Fruit fly (Drosophila melanogaster): ENCODE results near the gene uif.

Gene uif

DNA sequence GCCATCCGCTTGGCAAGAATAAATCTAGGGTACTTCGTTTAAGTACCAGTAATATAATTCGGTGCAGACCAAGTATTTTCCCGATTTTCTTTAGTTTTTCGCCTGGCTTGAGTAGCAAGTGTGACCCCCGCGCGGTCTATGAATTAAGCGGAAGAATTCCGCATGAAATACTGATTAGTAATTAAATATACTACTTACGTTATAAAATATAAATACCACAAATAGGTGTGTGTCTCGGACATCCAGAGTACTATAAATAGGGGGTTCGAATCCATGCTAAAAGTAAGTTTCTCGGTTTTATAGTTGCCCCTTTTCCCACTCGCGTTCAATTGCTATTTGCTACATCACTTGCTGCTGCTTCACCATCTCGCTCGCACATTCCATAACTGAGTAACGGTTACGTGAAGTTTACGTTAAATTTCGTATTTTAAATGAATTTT, 38.5 kb downstream of the uif start, which contains the start of gene snRNP-U1-70K:
Gene snRNP-U1-70K, minus strand, starts transcription at position 141 of the 440 bp plus-strand sequence.
- TF ChIP-seq noc (tag; optimal IDR thresholded peaks at IDR 0.05): no peak

DNA sequence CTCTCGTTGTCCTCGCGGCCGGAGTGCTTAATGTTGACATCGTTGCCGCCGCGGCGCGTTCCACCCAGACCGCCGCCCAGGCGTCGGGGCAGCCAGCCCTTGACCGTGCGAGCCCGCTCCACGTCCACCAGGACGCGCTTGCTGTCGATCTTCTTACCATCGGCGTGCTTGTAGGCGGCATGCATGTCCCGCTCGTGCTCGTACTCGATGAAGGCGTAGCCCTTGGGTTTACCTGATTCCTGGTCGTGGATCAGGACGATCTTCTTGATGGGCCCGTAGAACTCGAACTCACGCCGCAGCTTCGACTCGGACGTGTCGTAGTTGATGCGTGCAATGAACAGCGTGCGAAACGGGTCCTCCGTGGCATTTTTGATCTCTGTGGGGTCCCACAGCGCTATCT, 39.3 kb downstream of the uif start:
- TF ChIP-seq noc (tag; optimal IDR thresholded peaks at IDR 0.05): no peak

DNA sequence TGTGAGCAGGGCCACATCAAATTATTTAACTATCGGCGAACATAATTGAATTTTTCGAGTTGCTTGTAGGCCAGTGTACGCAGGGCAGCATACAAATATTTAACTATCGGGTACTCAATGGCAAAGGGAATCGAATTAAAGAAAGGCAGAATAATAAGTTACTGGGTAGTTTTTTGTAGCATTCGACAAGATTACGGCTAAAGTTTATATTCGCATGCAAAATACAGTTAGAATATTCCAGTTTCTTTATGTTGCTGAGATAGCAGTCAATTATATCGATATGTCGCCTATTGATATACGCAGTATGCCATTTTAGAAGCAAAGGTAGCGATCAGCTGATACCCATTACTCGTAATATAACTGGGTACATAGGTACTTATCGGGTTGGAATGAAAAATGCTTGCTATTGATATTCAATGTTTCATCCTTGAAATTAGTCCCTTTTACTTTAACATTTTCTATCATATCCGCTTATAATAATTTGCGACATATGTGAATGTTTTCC, 42.1 kb downstream of the uif start:
- no peak for TF ChIP-seq noc (tag; optimal IDR thresholded peaks at IDR 0.05)

DNA sequence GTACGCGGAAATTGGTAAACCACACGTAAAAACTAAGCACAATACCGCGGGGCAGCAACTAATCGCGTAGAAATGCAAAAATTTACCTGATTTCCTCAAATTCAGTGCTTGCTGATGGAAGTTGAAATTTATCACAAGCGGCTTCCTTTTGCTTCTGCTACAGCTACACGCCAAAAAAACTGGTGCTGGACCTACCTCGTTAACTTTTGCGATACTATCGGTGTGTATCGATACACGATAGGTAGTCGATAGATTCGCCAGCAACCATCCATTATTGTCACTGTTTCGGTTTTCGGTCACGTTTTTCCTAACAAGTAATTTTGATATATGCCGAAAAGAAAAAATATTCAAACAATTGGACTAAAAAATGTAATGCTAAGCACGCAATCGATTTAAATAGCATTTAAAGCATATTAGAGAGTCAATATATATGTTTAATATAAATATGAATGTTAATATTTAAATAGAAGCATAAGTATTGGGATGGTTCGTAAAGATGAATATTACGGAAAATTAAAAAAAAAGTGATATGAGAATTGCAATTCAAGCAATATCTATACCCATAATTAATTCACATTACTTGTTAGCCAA, 42.6 kb downstream of the uif start, which contains the start of gene Sumo:
Gene Sumo, minus strand, starts transcription at position 223 of the 591 bp plus-strand sequence.
- no peak for TF ChIP-seq noc (tag; optimal IDR thresholded peaks at IDR 0.05)

DNA sequence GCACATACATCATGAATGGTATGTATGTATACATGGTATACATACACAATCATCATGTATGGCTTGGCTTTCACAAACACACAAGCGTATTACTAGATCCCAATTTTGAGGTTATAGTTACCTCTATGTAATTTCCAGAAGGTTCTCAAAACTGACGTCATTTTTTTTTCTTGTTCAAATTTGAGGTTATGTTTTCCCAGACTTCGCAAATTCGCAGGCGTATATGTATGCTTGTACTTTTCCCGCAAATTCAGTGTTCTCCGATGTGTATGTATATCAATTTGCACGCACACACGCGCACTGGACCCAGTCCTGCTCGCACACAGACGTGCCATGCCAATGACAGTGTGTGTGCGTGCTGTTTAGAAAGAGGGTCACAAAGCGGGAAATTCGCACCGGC, 43.9 kb downstream of the uif start:
- TF ChIP-seq noc (tag; optimal IDR thresholded peaks at IDR 0.05): no peak

DNA sequence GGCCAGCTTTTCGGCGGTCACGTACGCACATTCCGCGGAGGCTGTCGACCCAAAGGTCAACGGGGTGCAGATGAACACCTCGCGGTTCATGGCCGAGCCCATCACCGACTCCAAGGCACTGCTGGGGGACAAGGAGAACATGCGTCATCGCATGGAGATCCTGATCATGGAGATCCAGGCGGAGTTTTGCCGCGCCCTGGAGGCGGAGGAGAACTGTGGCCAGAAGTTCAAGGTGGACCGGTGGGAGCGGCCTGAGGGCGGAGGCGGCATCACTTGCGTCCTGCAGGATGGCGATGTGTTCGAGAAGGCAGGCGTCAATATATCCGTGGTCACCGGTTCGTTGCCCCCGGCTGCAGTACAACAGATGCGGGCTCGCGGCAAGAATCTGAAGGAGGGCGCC, 45.5 kb downstream of the uif start:
- TF ChIP-seq noc (tag; optimal IDR thresholded peaks at IDR 0.05): no peak

- peak; percentile 59 for TF ChIP-seq noc (tag; optimal IDR thresholded peaks at IDR 0.05)
These were observed 46.1 kb downstream of the uif start, which contains the start of the genes sip2 and Coprox for dm6 chr2L:6964022-6964434. Gene sip2, minus strand, starts transcription at chr2L:6964074. Gene Coprox, plus strand, starts transcription at chr2L:6964421.

dm6 chr2L:6960165-6960564, 50.0 kb downstream of the uif start, which contains the start of the genes Atac1 and Hmgcl:
Gene Atac1, minus strand, starts transcription at chr2L:6960328.
Gene Hmgcl, plus strand, starts transcription at chr2L:6960377.
- no peak for TF ChIP-seq noc (tag; optimal IDR thresholded peaks at IDR 0.05)

- TF ChIP-seq noc (tag; optimal IDR thresholded peaks at IDR 0.05): no peak
These were observed 53.4 kb downstream of the uif start, which contains the start of the genes CG13775 and CG3430 for dm6 chr2L:6956725-6957124. Gene CG13775, minus strand, starts transcription at chr2L:6956950. Gene CG3430, plus strand, starts transcription at chr2L:6957008.

dm6 chr2L:6950096-6950495, 60.1 kb downstream of the uif start, which contains the start of the genes Gas41 and SA1:
Gene Gas41, minus strand, starts transcription at chr2L:6950207.
Gene SA1, plus strand, starts transcription at chr2L:6950421.
- peak; percentile 89 for TF ChIP-seq noc (tag; optimal IDR thresholded peaks at IDR 0.05)

dm6 chr2L:6948540-6948942, 61.6 kb downstream of the uif start, which contains the start of gene ihog:
Gene ihog, minus strand, starts transcription at chr2L:6948808.
- TF ChIP-seq noc (tag; optimal IDR thresholded peaks at IDR 0.05): no peak

DNA sequence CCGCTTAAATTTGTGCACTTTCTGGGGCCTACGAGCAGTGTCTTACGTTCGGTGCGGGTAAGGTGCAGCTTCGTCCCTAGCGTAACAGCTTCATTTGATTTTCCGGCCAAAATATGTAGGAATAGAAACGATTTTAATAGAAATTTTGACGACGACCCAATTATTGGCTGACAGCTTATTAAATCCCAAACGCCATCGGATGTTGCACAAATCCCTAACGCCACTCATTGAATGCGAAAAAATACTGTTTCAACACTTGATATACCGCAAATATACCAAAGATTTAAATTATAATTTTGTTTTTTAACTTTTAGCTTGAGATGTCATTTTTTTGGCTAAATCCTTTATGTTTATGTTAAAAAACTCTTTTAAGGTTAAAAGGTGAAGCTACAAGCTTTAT, 65.1 kb downstream of the uif start, which contains the start of gene Fgop2:
Gene Fgop2, minus strand, starts transcription at position 202 of the 400 bp plus-strand sequence.
- no peak for TF ChIP-seq noc (tag; optimal IDR thresholded peaks at IDR 0.05)

DNA sequence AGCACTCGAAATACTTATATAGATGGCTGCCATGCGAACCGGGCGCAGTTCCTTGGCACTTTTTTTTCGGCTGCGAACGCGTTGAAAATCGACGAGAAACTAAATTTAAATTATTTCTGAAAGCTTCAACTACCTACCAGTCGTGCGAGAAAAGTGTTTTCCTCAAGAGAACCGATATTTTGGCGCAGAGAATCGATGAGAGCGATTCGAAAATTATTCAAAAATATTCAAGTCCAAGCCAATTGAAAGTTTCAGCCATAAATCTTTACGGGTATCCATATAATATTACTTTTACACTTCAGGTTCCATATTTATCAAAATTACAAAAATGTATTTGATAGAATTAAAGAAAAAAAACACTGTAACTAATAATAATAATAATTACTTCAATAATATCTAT, 67.4 kb downstream of the uif start, which contains the start of gene CG18304:
Gene CG18304, minus strand, starts transcription at position 101 of the 400 bp plus-strand sequence.
- TF ChIP-seq noc (tag; optimal IDR thresholded peaks at IDR 0.05): no peak

dm6 chr2L:6941731-6942130, 68.4 kb downstream of the uif start:
- no peak for TF ChIP-seq noc (tag; optimal IDR thresholded peaks at IDR 0.05)

DNA sequence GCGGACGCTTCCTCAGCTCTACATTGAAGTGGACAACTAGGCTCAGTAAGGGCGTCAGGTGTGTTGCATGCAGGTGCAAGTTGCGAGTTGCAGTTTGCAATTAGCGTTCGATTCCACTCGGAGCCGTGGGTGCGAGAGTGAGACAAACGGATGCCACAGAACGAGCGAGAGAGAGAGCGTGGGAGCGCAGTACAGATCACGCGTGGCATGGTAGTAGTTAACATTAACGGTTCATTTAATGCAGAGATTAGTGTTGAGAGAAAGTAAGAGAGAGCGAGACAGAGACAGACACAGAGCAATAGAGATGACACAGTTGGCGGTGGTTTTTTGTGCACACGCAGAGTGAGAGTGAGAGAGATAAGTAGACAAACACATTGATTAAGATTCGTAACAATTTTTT, 70.5 kb downstream of the uif start:
- TF ChIP-seq noc (tag; optimal IDR thresholded peaks at IDR 0.05): no peak

- no peak for TF ChIP-seq noc (tag; optimal IDR thresholded peaks at IDR 0.05)
These were observed 78.3 kb downstream of the uif start, which contains the start of gene CG43232 for dm6 chr2L:6931821-6932220. Gene CG43232, plus strand, starts transcription at chr2L:6932121.

DNA sequence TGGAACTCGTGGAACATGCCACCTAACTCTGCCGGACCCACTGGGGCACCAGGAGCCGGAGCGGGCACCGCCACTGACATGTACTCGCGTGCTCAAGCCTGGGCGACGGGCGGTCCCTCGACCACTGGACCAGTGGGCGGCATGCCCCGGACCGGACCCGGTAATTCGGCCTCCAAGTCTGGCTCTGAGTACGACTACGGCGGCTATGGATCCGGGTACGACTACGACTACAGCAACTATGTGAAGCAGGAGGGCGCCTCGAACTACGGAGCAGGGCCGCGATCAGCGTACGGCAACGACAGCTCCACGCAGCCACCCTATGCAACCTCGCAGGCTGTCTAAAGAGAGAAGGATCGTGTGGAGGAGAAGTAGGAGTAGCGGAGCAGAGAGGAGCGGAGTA, 85.0 kb downstream of the uif start:
- no peak for TF ChIP-seq noc (tag; optimal IDR thresholded peaks at IDR 0.05)

Data from whole organism, larva.